Worm (Caenorhabditis elegans) whole organism, dauer: Measurements from ENCODE around the gene Y11D7A.19.
"Not testable (repeated sequence)": the region's sequence is repeated elsewhere in the genome, so short reads cannot be mapped to it uniquely, and the experiment has no call there.

Source experiments
- unc-62 ChIP-seq: sonication (generic microtip); optimal IDR thresholded peaks from 2 replicates; lab custom pipeline; 2017; ENCODE audit warnings: missing biosample characterization, missing genetic modification reagents, missing genetic modification characterization

Y11D7A.19 gene

DNA sequence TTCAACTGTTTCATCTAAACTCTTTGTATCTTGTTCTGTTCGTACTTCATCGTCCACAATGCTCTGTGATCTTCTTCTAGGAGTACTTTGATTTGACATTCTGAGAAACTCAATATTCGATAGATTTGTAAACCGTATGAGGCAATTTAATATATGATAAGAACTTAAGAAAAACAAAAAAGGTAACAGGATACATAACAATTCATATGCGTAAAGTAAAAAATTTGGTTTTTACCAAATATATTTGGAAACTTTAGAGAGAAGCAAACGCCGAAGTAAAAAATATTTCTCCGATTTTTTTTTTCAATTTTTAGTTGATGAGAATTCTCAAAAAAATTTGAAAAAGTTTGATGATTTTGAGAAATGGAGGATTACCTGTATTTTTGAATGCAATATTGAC is at the start of gene Y11D7A.19:
Gene Y11D7A.19, minus strand, starts transcription at position 101 of the 400 bp plus-strand sequence.
- no peak for TF ChIP-seq unc-62 (GFP tag; lab: Kevin White, UChicago)

- not testable (repeated sequence) for TF ChIP-seq unc-62 (GFP tag; lab: Kevin White, UChicago)
These were observed 46.5 kb upstream of the Y11D7A.19 start, which contains the start of gene F49C12.7 for ce11 chrIV:9312827-9313226. Gene F49C12.7 (minus strand): TSS chrIV:9312927.

ce11 chrIV:9310935-9311566 is 44.7 kb upstream of the Y11D7A.19 start:
- TF ChIP-seq unc-62 (GFP tag; lab: Kevin White, UChicago) = no peak

- TF ChIP-seq unc-62 (GFP tag; lab: Kevin White, UChicago) = no peak
These were observed 42.6 kb upstream of the Y11D7A.19 start, which contains the start of gene F49C12.6 for ce11 chrIV:9308975-9309374. Gene F49C12.6 (minus strand): TSS chrIV:9309075.

ce11 chrIV:9304617-9305016 is 38.3 kb upstream of the Y11D7A.19 start, which contains the start of gene F49C12.5:
Gene F49C12.5 (plus strand): TSS chrIV:9304917.
- no peak for TF ChIP-seq unc-62 (GFP tag; lab: Kevin White, UChicago)

DNA sequence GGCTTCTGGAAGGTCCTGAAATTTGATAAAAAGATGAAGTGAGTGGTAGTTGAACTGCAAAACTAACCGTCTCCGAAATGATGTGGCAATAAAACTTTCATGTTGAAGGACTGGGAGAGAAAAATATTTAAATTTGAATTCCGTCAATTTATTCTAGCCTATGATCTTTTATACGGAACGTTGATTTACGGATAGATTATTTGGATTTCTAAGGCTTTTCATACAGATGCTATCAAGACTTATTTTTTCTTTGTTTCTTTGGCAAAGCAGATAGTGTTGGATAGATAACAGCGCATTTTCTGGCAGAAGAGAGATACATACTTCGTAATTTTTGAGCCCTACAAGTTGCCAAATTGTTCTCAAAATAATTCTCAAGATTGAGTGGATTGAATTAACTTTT is 37.6 kb upstream of the Y11D7A.19 start, which contains the start of gene F49C12.4:
Gene F49C12.4, minus strand, starts transcription at position 101 of the 400 bp plus-strand sequence.
- no peak for TF ChIP-seq unc-62 (GFP tag; lab: Kevin White, UChicago)

- no peak for TF ChIP-seq unc-62 (GFP tag; lab: Kevin White, UChicago)
These were observed 33.8 kb upstream of the Y11D7A.19 start, which contains the start of gene F49C12.3 for ce11 chrIV:9300127-9300526. Gene F49C12.3 (plus strand): TSS chrIV:9300427.

ce11 chrIV:9299145-9299544 is 32.8 kb upstream of the Y11D7A.19 start, which contains the start of gene F49C12.2:
Gene F49C12.2 (minus strand): TSS chrIV:9299245.
- no peak for TF ChIP-seq unc-62 (GFP tag; lab: Kevin White, UChicago)

ce11 chrIV:9296285-9296684 is 29.9 kb upstream of the Y11D7A.19 start, which contains the start of gene F49C12.1:
Gene F49C12.1 (minus strand): TSS chrIV:9296354.
- TF ChIP-seq unc-62 (GFP tag; lab: Kevin White, UChicago) = no peak

DNA sequence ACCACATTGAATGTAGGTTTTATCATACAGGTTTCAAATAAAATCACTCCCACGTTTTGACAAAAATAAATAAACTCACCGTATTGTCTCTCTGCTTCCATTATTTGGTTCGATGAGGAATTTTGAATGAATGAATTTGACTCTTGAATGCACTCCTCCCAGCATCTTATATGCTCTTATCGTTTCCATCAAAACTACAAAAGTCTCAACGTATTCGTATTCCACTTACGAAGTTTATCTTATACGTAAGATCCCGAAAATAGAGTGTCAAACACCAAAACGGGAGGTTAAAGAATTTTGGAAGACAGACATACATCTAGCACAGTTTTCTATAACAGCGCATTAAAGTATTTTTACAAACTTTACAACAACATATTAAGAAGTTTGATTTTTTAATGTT is 27.5 kb upstream of the Y11D7A.19 start, which contains the start of gene nhr-264:
Gene nhr-264, minus strand, starts transcription at position 101 of the 400 bp plus-strand sequence.
- not testable (repeated sequence) for TF ChIP-seq unc-62 (GFP tag; lab: Kevin White, UChicago)

ce11 chrIV:9289635-9290034 is 23.3 kb upstream of the Y11D7A.19 start:
- TF ChIP-seq unc-62 (GFP tag; lab: Kevin White, UChicago) = no peak

DNA sequence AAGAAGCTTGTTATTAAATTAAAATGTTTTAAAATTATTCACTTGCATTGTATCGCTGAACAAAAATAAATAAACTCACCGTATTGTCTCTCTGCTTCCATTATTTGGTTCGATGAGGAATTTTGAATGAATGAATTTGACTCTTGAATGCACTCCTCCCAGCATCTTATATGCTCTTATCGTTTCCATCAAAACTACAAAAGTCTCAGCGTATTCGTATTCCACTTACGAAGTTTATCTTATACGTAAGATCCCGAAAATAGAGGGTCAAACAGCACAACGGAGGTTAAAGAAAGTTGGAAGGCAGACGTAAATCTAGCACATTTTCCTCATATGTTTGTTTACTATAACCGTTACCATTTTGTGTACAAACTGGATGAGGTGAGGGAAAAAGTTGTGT is 19.9 kb upstream of the Y11D7A.19 start, which contains the start of gene nhr-267:
Gene nhr-267, minus strand, starts transcription at position 101 of the 400 bp plus-strand sequence.
- not testable (repeated sequence) for TF ChIP-seq unc-62 (GFP tag; lab: Kevin White, UChicago)

DNA sequence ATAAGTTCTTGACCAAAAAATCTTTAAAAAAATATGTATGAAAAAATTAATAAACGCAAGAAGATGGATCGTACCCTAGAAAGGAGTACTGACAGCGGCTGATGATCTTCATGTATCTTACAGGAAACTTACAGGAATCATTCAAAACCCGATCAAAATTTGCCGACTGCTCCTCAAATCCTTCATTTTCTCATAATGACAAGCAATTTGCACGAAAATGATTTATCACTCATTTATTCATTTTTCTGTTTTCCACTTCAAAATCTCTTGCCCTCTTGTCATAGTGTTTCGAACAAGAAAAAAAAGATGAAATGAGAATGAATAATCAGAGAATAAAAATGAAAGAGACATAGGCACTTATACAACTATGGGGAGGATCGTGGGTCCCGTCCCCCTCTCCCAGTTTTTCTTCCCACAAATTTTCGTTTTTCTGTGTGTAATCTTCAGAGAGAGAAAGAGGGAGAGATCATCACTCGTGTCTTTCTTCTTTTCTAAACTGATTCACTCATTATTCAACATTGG is 7.7 kb upstream of the Y11D7A.19 start, which contains the start of gene nmy-3:
Gene nmy-3, plus strand, starts transcription at position 472 of the 522 bp plus-strand sequence.
- TF ChIP-seq unc-62 (GFP tag; lab: Kevin White, UChicago) = no peak

DNA sequence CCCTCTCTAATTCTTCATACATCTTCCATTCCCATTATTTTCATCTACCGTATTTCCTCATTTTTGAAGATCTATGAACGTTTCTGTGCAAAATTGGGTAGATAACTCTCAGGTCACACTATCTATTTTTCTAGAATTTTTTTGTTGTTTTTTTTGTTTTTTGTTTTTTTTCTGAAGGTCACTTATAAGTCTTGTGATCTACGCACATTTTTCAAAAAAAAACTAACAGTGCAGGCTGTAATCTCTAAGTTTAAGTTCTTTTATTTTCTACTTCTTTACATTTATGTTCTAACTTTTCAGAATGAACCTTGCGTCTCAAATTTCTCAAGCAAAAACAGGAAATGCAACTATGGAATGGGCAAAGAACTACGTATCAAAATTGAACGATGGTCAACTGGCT is 3.4 kb upstream of the Y11D7A.19 start, which contains the start of gene flh-3:
Gene flh-3, plus strand, starts transcription at position 301 of the 400 bp plus-strand sequence.
- no peak for TF ChIP-seq unc-62 (GFP tag; lab: Kevin White, UChicago)

- TF ChIP-seq unc-62 (GFP tag; lab: Kevin White, UChicago) = no peak
These were observed 2.6 kb upstream of the Y11D7A.19 start for ce11 chrIV:9268916-9269315.

DNA sequence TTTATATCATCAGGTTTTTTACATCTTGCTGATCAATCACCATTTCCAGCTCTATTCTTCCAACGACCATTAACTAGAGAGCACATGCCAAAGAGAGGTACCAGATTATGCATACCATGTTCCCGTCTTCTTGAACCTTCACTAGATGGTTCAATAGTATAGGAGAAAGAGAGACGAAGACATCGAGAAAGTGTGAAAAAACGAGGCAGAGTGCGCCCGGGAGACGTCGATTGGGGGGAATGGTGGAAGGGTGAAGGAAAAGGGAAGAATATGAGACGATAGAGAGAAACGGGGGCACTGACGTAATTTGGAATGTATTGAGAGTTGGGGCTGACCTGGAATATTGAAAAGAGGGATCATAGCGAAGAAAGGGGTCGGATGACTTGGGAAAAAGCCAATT is 1.2 kb upstream of the Y11D7A.19 start:
- no peak for TF ChIP-seq unc-62 (GFP tag; lab: Kevin White, UChicago)
